Fruit fly (Drosophila melanogaster) whole organism, embryonic: Measurements from ENCODE around the gene Clamp.
A peak's percentile ranks its signal among the peaks of the same experiment; 100 is the strongest.

Source experiments
- CG10959 ChIP-seq: fragments of 200-800 bp; sonication (Bioruptor generic); IDR thresholded peaks from 2 replicates; pipeline ENCODE4 v1.3.6; 2022; ENCODE audit warnings: missing biosample characterization, missing genetic modification characterization
- CG10979 ChIP-seq: fragments of 200-800 bp; sonication (Bioruptor generic); optimal IDR thresholded peaks from 2 replicates; lab custom pipeline; 2018; ENCODE audit warnings: missing biosample characterization, mild to moderate bottlenecking, missing genetic modification characterization, moderate library complexity
- CG12071 ChIP-seq: fragments of 200-800 bp; sonication (Bioruptor generic); optimal IDR thresholded peaks from 3 replicates; lab custom pipeline; 2018; ENCODE audit warnings: missing biosample characterization, mild to moderate bottlenecking, missing genetic modification characterization
- CG12659 ChIP-seq: fragments of 200-800 bp; sonication (Bioruptor generic); optimal IDR thresholded peaks from 3 replicates; lab custom pipeline; 2017; ENCODE audit warnings: mild to moderate bottlenecking, missing biosample characterization, missing genetic modification reagents, missing genetic modification characterization
- CG13424 ChIP-seq: fragments of 200-800 bp; sonication (Bioruptor generic); optimal IDR thresholded peaks from 2 replicates; lab custom pipeline; 2019; ENCODE audit warnings: missing biosample characterization, mild to moderate bottlenecking, missing genetic modification characterization, moderate library complexity
- CG13624 ChIP-seq: fragments of 200-800 bp; sonication (Bioruptor generic); optimal IDR thresholded peaks from 2 replicates; lab custom pipeline; 2016; ENCODE audit warnings: missing biosample characterization, missing genetic modification characterization
- CG15269 ChIP-seq: fragments of 200-800 bp; sonication (Bioruptor generic); optimal IDR thresholded peaks from 2 replicates; lab custom pipeline; 2018; ENCODE audit warnings: missing biosample characterization, mild to moderate bottlenecking, missing genetic modification characterization, moderate library complexity
- CG15601 ChIP-seq: fragments of 200-800 bp; sonication (Bioruptor generic); optimal IDR thresholded peaks from 3 replicates; lab custom pipeline; 2019; ENCODE audit warnings: missing biosample characterization, mild to moderate bottlenecking, missing genetic modification characterization, moderate library complexity
- CG18619 ChIP-seq: fragments of 200-800 bp; sonication (Bioruptor generic); optimal IDR thresholded peaks from 3 replicates; lab custom pipeline; 2017; ENCODE audit warnings: missing biosample characterization, mild to moderate bottlenecking, missing genetic modification characterization
- CG2116 ChIP-seq: fragments of 200-800 bp; sonication (Bioruptor generic); optimal IDR thresholded peaks from 3 replicates; lab custom pipeline; 2018; ENCODE audit warnings: missing biosample characterization, mild to moderate bottlenecking, missing genetic modification characterization
- CG34224 ChIP-seq: fragments of 200-800 bp; sonication (Bioruptor generic); IDR thresholded peaks from 3 replicates; pipeline ENCODE4 v1.3.6; 2022; ENCODE audit warnings: missing biosample characterization, missing genetic modification characterization; ENCODE audit not compliant: partially characterized antibody
- CG4282 ChIP-seq: fragments of 200-800 bp; sonication (Bioruptor generic); optimal IDR thresholded peaks from 2 replicates; lab custom pipeline; 2016; ENCODE audit warnings: missing biosample characterization, missing genetic modification characterization
- CG4328 ChIP-seq: fragments of 200-800 bp; sonication (Bioruptor generic); optimal IDR thresholded peaks from 3 replicates; lab custom pipeline; 2017; ENCODE audit warnings: missing biosample characterization, missing genetic modification reagents, missing genetic modification characterization
- CG4424 ChIP-seq: fragments of 200-800 bp; sonication (Bioruptor generic); optimal IDR thresholded peaks from 3 replicates; lab custom pipeline; 2016; ENCODE audit warnings: missing biosample characterization, missing genetic modification characterization
- CG6175 ChIP-seq: fragments of 200-800 bp; sonication (Bioruptor generic); IDR thresholded peaks from 3 replicates; pipeline ENCODE4 v1.3.6; 2022; ENCODE audit warnings: missing biosample characterization, missing genetic modification characterization
- CG6272 ChIP-seq: fragments of 200-800 bp; sonication (Bioruptor generic); IDR thresholded peaks from 2 replicates; pipeline ENCODE4 v1.3.6; 2022; ENCODE audit warnings: missing biosample characterization, missing genetic modification characterization
- CG6689 ChIP-seq: fragments of 200-800 bp; sonication (Bioruptor generic); IDR thresholded peaks from 2 replicates; pipeline ENCODE4 v1.3.6; 2022; ENCODE audit warnings: missing biosample characterization, missing genetic modification characterization
- CG6813 ChIP-seq: fragments of 200-800 bp; sonication (Bioruptor generic); optimal IDR thresholded peaks from 2 replicates; lab custom pipeline; 2017; ENCODE audit warnings: missing biosample characterization, missing genetic modification characterization, mild to moderate bottlenecking, moderate library complexity, missing genetic modification reagents
- CG8944 ChIP-seq: fragments of 200-800 bp; sonication (Bioruptor generic); optimal IDR thresholded peaks from 3 replicates; lab custom pipeline; 2016; ENCODE audit warnings: missing biosample characterization, missing genetic modification characterization
- CG9817 ChIP-seq: fragments of 200-800 bp; sonication (Bioruptor generic); optimal IDR thresholded peaks from 2 replicates; lab custom pipeline; 2018; ENCODE audit warnings: missing biosample characterization, mild to moderate bottlenecking, missing genetic modification characterization, moderate library complexity
- CG9876 ChIP-seq: fragments of 200-800 bp; sonication (Bioruptor generic); optimal IDR thresholded peaks from 2 replicates; lab custom pipeline; 2016; ENCODE audit warnings: missing biosample characterization, missing genetic modification characterization
- CHES-1-like ChIP-seq: fragments of 200-800 bp; sonication (Bioruptor generic); optimal IDR thresholded peaks from 2 replicates; lab custom pipeline; 2016; ENCODE audit warnings: missing biosample characterization, missing genetic modification characterization
- D ChIP-seq, 2 experiments: fragments of 200-800 bp in 1 of 2; fragments of >200 bp in 1 of 2; sonication (Bioruptor generic) in 1 of 2; optimal IDR thresholded peaks; 2 replicates in 1 of 2; 3 replicates in 1 of 2; lab custom pipeline; 2017; ENCODE audit warnings: mild to moderate bottlenecking in 1 of 2, missing biosample characterization in 1 of 2, missing genetic modification characterization in 1 of 2, missing genetic modification reagents in 1 of 2
- D19A ChIP-seq: fragments of 200-800 bp; optimal IDR thresholded peaks from 3 replicates; lab custom pipeline; 2019; ENCODE audit warnings: missing biosample characterization, mild to moderate bottlenecking, missing genetic modification characterization, moderate library complexity
- HLH54F ChIP-seq: fragments of 200-800 bp; sonication (Bioruptor generic); optimal IDR thresholded peaks from 3 replicates; lab custom pipeline; 2016; ENCODE audit warnings: missing biosample characterization, missing genetic modification characterization
- Hr78 ChIP-seq, 2 experiments: fragments of 200-800 bp in 1 of 2; fragments of >200 bp in 1 of 2; sonication (Bioruptor generic) in 1 of 2; optimal IDR thresholded peaks; 2 replicates each; lab custom pipeline; 2017 to 2019; ENCODE audit warnings: missing biosample characterization in 2 of 2, missing genetic modification characterization in 2 of 2, mild to moderate bottlenecking in 1 of 2, moderate library complexity in 1 of 2
- MBD-R2 ChIP-seq: fragments of 200-800 bp; sonication (Bioruptor generic); IDR thresholded peaks from 2 replicates; pipeline ENCODE4 v1.3.6; 2022; ENCODE audit warnings: missing biosample characterization, missing genetic modification characterization
- Max ChIP-seq: fragments of 200-800 bp; sonication (Bioruptor generic); optimal IDR thresholded peaks from 2 replicates; lab custom pipeline; 2016; ENCODE audit warnings: missing biosample characterization, mild to moderate bottlenecking, missing genetic modification characterization
- Sry-δ ChIP-seq: fragments of 200-800 bp; sonication (Bioruptor generic); optimal IDR thresholded peaks from 2 replicates; lab custom pipeline; 2016; ENCODE audit warnings: missing biosample characterization, missing genetic modification characterization
- Taf1 ChIP-seq: fragments of 200-800 bp; sonication (Bioruptor generic); IDR thresholded peaks from 2 replicates; pipeline ENCODE4 v1.3.6; 2022; ENCODE audit warnings: missing biosample characterization, missing genetic modification characterization
- chm ChIP-seq: fragments of 200-800 bp; sonication (Bioruptor generic); IDR thresholded peaks from 2 replicates; pipeline ENCODE4 v1.3.6; 2022; ENCODE audit warnings: missing biosample characterization, missing genetic modification characterization
- crp ChIP-seq, 2 experiments: fragments of 200-800 bp; sonication (Bioruptor generic); optimal IDR thresholded peaks; 2 replicates in 1 of 2; 3 replicates in 1 of 2; lab custom pipeline; 2017; ENCODE audit warnings: missing biosample characterization in 2 of 2, missing genetic modification characterization in 2 of 2, mild to moderate bottlenecking in 1 of 2, moderate library complexity in 1 of 2
- fd102C ChIP-seq: fragments of 200-800 bp; sonication (Bioruptor generic); optimal IDR thresholded peaks from 2 replicates; lab custom pipeline; 2018; ENCODE audit warnings: missing biosample characterization, mild to moderate bottlenecking, missing genetic modification characterization, moderate library complexity
- gem ChIP-seq: fragments of 200-800 bp; sonication (Bioruptor generic); optimal IDR thresholded peaks from 2 replicates; lab custom pipeline; 2019; ENCODE audit warnings: missing biosample characterization, mild to moderate bottlenecking, missing genetic modification characterization, moderate library complexity
- gsb ChIP-seq: fragments of 200-800 bp; sonication (Bioruptor generic); IDR thresholded peaks from 2 replicates; pipeline ENCODE4 v1.3.6; 2022; ENCODE audit warnings: missing biosample characterization, missing genetic modification characterization
- gsb-n ChIP-seq: fragments of 200-800 bp; sonication (Bioruptor generic); optimal IDR thresholded peaks from 3 replicates; lab custom pipeline; 2018; ENCODE audit warnings: missing biosample characterization, mild to moderate bottlenecking, missing genetic modification characterization
- h ChIP-seq: fragments of >200 bp; optimal IDR thresholded peaks from 2 replicates; lab custom pipeline; 2017
- hkb ChIP-seq, 2 experiments: fragments of 200-800 bp in 1 of 2; fragments of >200 bp in 1 of 2; sonication (Bioruptor generic) in 1 of 2; IDR thresholded peaks in 1 of 2; optimal IDR thresholded peaks in 1 of 2; 2 replicates each; pipeline versions ENCODE4 v1.3.6 to Lab custom; 2017 to 2022; ENCODE audit warnings: missing biosample characterization in 1 of 2, missing genetic modification characterization in 1 of 2
- lilli ChIP-seq: fragments of 200-800 bp; sonication (Bioruptor generic); optimal IDR thresholded peaks from 3 replicates; lab custom pipeline; 2016; ENCODE audit warnings: missing biosample characterization, missing genetic modification characterization
- mam ChIP-seq: fragments of 200-800 bp; sonication (Bioruptor generic); optimal IDR thresholded peaks from 3 replicates; lab custom pipeline; 2016; ENCODE audit warnings: missing biosample characterization, missing genetic modification characterization
- nmo ChIP-seq: fragments of 200-800 bp; sonication (Bioruptor generic); optimal IDR thresholded peaks from 2 replicates; lab custom pipeline; 2018; ENCODE audit warnings: missing biosample characterization, mild to moderate bottlenecking, missing genetic modification characterization, moderate library complexity
- pita ChIP-seq: fragments of 200-800 bp; sonication (Bioruptor generic); optimal IDR thresholded peaks from 2 replicates; lab custom pipeline; 2017; ENCODE audit warnings: missing biosample characterization, mild to moderate bottlenecking, missing genetic modification characterization
- run ChIP-seq: fragments of 200-800 bp; sonication (Bioruptor generic); optimal IDR thresholded peaks from 3 replicates; lab custom pipeline; 2018; ENCODE audit warnings: missing biosample characterization, mild to moderate bottlenecking, missing genetic modification characterization
- sisA ChIP-seq: fragments of 200-800 bp; sonication (Bioruptor generic); IDR thresholded peaks from 2 replicates; pipeline ENCODE4 v1.3.6; 2022; ENCODE audit warnings: missing biosample characterization, missing genetic modification characterization
- slbo ChIP-seq: fragments of 200-800 bp; sonication (Bioruptor generic); IDR thresholded peaks from 2 replicates; pipeline ENCODE4 v1.3.6; 2022; ENCODE audit warnings: missing biosample characterization, missing genetic modification characterization
- toy ChIP-seq: fragments of 200-800 bp; sonication (Bioruptor generic); IDR thresholded peaks from 2 replicates; pipeline ENCODE4 v1.3.6; 2022; ENCODE audit warnings: missing biosample characterization, missing genetic modification characterization
- vnd ChIP-seq: fragments of 200-800 bp; sonication (Bioruptor generic); IDR thresholded peaks from 3 replicates; pipeline ENCODE4 v1.3.6; 2022; ENCODE audit warnings: missing biosample characterization, missing genetic modification characterization; ENCODE audit not compliant: partially characterized antibody

Gene Clamp

DNA sequence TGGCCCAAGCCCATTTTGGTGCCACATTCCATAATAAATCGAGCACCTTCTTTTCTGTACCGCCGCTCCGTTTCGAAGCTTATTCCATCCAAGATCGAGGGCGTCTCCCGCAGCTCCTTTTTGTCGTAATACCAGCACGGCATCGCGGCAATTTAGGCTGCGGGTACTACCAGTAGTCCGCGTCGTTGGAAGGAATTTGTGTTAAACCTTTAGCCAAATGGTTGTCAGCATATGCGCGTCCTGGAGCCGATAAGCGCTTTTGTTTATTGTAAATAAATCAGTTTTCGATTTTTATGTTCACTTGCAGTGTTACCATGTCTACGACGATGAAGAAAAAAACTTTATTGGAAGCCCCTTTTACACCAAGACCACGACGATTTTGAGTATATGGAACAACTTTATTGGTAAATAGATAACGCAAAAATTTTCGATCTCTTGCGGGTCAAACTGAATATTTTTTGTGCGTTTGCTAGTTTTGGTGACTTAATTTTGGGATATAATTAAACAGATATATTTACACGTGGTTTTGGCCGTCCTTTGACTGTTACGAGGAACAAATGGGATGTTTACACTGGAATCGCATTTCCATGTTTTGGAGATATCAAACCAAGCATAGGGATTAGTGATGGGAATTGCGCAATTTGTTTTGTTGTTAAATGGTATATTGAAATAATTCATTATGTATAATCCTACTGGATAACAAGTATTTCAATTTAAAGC is 39.2 kb downstream of the Clamp start, which contains the start of gene CycK (continued):
- TF ChIP-seq vnd (GFP tag; lab: Robert Waterston, UW) (no peak), CHES-1-like (GFP tag; lab: Kevin White, UChicago) (no peak), CG12659 (GFP tag; lab: Kevin White, UChicago) (peak; percentile 38), gsb (GFP tag; lab: Robert Waterston, UW) (no peak), CG10959 (GFP tag; lab: Robert Waterston, UW) (no peak), crp (GFP tag; optimal IDR thresholded peaks at IDR 0.05; lab: Kevin White, UChicago) (no peak), Sry-δ (peak; percentile 67), D19A (no peak), MBD-R2 (peak; percentile 53; the same call in 1 of the 2 replicates), toy (GFP tag; lab: Robert Waterston, UW) (no peak), nmo (GFP tag; lab: Kevin White, UChicago) (peak; percentile 50), D (optimal IDR thresholded peaks at IDR 0.05; lab: Kevin White, UChicago) (no peak), D (GFP tag; optimal IDR thresholded peaks at IDR 0.05; lab: Kevin White, UChicago) (no peak), lilli (GFP tag; lab: Kevin White, UChicago) (peak; percentile 17), CG13624 (GFP tag; lab: Kevin White, UChicago) (no peak), CG15601 (tag; lab: Kevin White, UChicago) (no peak), CG6175 (GFP tag; lab: Robert Waterston, UW) (no peak), CG6272 (GFP tag; lab: Robert Waterston, UW) (no peak), mam (GFP tag; lab: Kevin White, UChicago) (peak; percentile 47), CG13424 (tag; lab: Kevin White, UChicago) (peak; percentile 9), gsb-n (tag; lab: Kevin White, UChicago) (no peak), CG9876 (GFP tag; lab: Kevin White, UChicago) (no peak), sisA (GFP tag; lab: Robert Waterston, UW) (no peak), Max (GFP tag; lab: Kevin White, UChicago) (peak; percentile 67), fd102C (GFP tag; lab: Kevin White, UChicago) (no peak), CG4328 (GFP tag; lab: Kevin White, UChicago) (no peak), HLH54F (GFP tag; lab: Kevin White, UChicago) (peak; percentile 10), CG6813 (GFP tag; lab: Kevin White, UChicago) (no peak), Taf1 (GFP tag; lab: Robert Waterston, UW) (no peak), CG12071 (no peak), CG4424 (no peak), CG18619 (GFP tag; lab: Kevin White, UChicago) (no peak), pita (GFP tag; lab: Kevin White, UChicago) (no peak), slbo (GFP tag; lab: Robert Waterston, UW) (peak; percentile 35; the same call in 1 of the 2 replicates), CG8944 (GFP tag; lab: Kevin White, UChicago) (no peak), Hr78 (GFP tag; optimal IDR thresholded peaks at IDR 0.05; lab: Kevin White, UChicago) (no peak), CG34224 (GFP tag; lab: Robert Waterston, UW) (no peak), CG9817 (tag; lab: Kevin White, UChicago) (peak; percentile 18), CG6689 (GFP tag; lab: Robert Waterston, UW) (0 out of 2 replicates have a peak, but pooled peaks have one; percentile 6), h (lab: Kevin White, UChicago) (no peak), CG10979 (tag; lab: Kevin White, UChicago) (no peak), gem (tag; lab: Kevin White, UChicago) (peak; percentile 43), CG15269 (tag; lab: Kevin White, UChicago) (no peak), hkb (optimal IDR thresholded peaks at IDR 0.05; lab: Kevin White, UChicago) (no peak), hkb (GFP tag; IDR thresholded peaks at IDR 0.05; lab: Robert Waterston, UW) (no peak), chm (GFP tag; lab: Robert Waterston, UW) (no peak), CG2116 (GFP tag; lab: Kevin White, UChicago) (peak; percentile 22), CG4282 (GFP tag; lab: Kevin White, UChicago) (no peak), run (tag; lab: Kevin White, UChicago) (no peak)
